Worm (Caenorhabditis elegans): ENCODE measurements around the gene ZK1128.1.
A peak's percentile ranks its signal among the peaks of the same experiment; 100 is the strongest.

Gene ZK1128.1

ce11 chrIII:10064140-10064539 is 50.4 kb downstream of the ZK1128.1 start, which contains the start of gene ekl-6 (continued):
- no peak for TF ChIP-seq unc-3 (GFP tag; conservative IDR thresholded peaks at IDR 0.05)
- TF ChIP-seq unc-3 (tag; optimal IDR thresholded peaks at IDR 0.05): no peak
- no peak for TF ChIP-seq sox-2 (GFP tag; IDR thresholded peaks at IDR 0.05)
- TF ChIP-seq ceh-14 (tag; optimal IDR thresholded peaks at IDR 0.05): peak; percentile 21
- TF ChIP-seq unc-55 (GFP tag; optimal IDR thresholded peaks at IDR 0.05): no peak
- TF ChIP-seq K09A11.1 (tag; optimal IDR thresholded peaks at IDR 0.05; ENCODE audit: insufficient read depth): no peak
- TF ChIP-seq tbx-2 (tag; optimal IDR thresholded peaks at IDR 0.05): peak; percentile 86
- no peak for TF ChIP-seq dve-1 (tag; optimal IDR thresholded peaks at IDR 0.05)
- TF ChIP-seq lim-6 (tag; optimal IDR thresholded peaks at IDR 0.05): no peak
- no peak for TF ChIP-seq pros-1 (tag; optimal IDR thresholded peaks at IDR 0.05)
- no peak for TF ChIP-seq hlh-13 (GFP tag; optimal IDR thresholded peaks at IDR 0.05)
- TF ChIP-seq ceh-6 (GFP tag; optimal IDR thresholded peaks at IDR 0.05): no peak
- TF ChIP-seq pqm-1 (tag; optimal IDR thresholded peaks at IDR 0.05): no peak
- peak; percentile 84 for TF ChIP-seq C08G9.2 (tag; optimal IDR thresholded peaks at IDR 0.05)
- TF ChIP-seq fkh-6 (tag; optimal IDR thresholded peaks at IDR 0.05): no peak
- peak; percentile 16 for TF ChIP-seq sdc-2 (tag; optimal IDR thresholded peaks at IDR 0.05)
- no peak for TF ChIP-seq npax-4 (tag; optimal IDR thresholded peaks at IDR 0.05)
- TF ChIP-seq ceh-22 (tag; optimal IDR thresholded peaks at IDR 0.05): no peak
- TF ChIP-seq C38D4.7 (GFP tag; optimal IDR thresholded peaks at IDR 0.05): no peak
- no peak for TF ChIP-seq pat-9 (tag; optimal IDR thresholded peaks at IDR 0.05)
- no peak for TF ChIP-seq K02D7.2 (tag; optimal IDR thresholded peaks at IDR 0.05)
- no peak for TF ChIP-seq ama-1 (optimal IDR thresholded peaks at IDR 0.05)
- TF ChIP-seq mec-3 (tag; optimal IDR thresholded peaks at IDR 0.05; ENCODE audit: borderline replicate concordance): peak; percentile 35
- TF ChIP-seq ceh-45 (GFP tag; IDR thresholded peaks at IDR 0.05): no peak
- peak; percentile 40 for TF ChIP-seq F13H6.1 (tag; optimal IDR thresholded peaks at IDR 0.05)
- peak; percentile 53 for TF ChIP-seq elt-2 (tag; optimal IDR thresholded peaks at IDR 0.05)
- TF ChIP-seq tbx-7 (tag; optimal IDR thresholded peaks at IDR 0.05): peak; percentile 83
- no peak for TF ChIP-seq pax-1 (tag; optimal IDR thresholded peaks at IDR 0.05)
- peak; percentile 42 for TF ChIP-seq ceh-48 (tag; optimal IDR thresholded peaks at IDR 0.05)
- peak; percentile 76 for TF ChIP-seq ref-2 (tag; optimal IDR thresholded peaks at IDR 0.05)
- TF ChIP-seq zip-5 (tag; optimal IDR thresholded peaks at IDR 0.05): peak; percentile 79
- no peak for TF ChIP-seq pag-3 (tag; optimal IDR thresholded peaks at IDR 0.05; ENCODE audit: borderline replicate concordance)
- TF ChIP-seq rnt-1 (tag; optimal IDR thresholded peaks at IDR 0.05): peak; percentile 15
- peak; percentile 61 for TF ChIP-seq hlh-8 (tag; optimal IDR thresholded peaks at IDR 0.05)
- TF ChIP-seq ceh-24 (tag; optimal IDR thresholded peaks at IDR 0.05): no peak
- TF ChIP-seq nfya-1 (tag; optimal IDR thresholded peaks at IDR 0.05): no peak
- TF ChIP-seq ets-4 (tag; optimal IDR thresholded peaks at IDR 0.05): peak; percentile 74
- peak; percentile 85 for TF ChIP-seq ceh-31 (tag; optimal IDR thresholded peaks at IDR 0.05)
- TF ChIP-seq nhr-11 (tag; optimal IDR thresholded peaks at IDR 0.05): no peak
- no peak for TF ChIP-seq ceh-34 (tag; optimal IDR thresholded peaks at IDR 0.05)
- no peak for TF ChIP-seq ahr-1 (tag; optimal IDR thresholded peaks at IDR 0.05)
